Fruit fly (Drosophila melanogaster): ENCODE data around the gene Mst98Cb.

Mst98Cb gene

DNA sequence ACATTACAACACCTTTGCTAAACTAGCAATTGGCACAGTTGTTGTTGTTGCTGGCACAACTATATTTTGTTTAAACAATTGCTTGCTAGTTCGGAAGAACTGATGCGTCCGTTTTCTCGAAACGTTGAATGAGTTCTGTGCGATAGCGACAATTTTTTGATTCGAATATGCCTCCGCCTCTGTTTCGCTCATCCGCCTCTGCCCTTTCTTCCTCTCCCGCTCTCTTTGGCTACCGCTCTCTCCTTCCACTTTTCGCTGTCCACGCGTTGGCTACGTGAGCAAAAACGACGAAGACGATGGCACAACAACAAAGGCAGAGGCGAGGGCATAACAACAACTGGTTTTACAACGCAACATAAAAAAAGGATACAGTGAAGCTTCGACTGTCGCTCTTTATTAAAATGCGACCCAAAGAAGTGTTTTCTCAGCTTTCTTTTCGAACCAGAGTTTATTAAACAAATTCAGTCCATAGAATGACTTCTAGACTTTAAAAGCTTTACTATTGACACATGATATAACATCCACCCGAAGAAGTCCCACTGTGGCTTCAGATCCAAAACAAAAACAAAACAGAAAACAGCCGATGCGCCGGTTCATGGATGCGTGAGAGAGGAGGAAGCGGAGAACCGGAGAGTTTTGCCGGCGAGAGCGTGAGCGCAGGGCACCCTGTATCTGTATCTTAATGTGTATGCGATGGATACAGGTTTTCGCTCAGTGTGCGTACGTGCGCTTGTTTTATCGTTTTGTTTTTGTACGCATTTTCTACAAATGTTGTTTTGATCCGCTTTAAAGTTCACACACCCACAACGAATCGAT is 33.8 kb downstream of the Mst98Cb start:
- TF ChIP-seq CG8478 (optimal IDR thresholded peaks at IDR 0.05), result no peak

- TF ChIP-seq CTCF (optimal IDR thresholded peaks at IDR 0.05) (no peak), CG8478 (optimal IDR thresholded peaks at IDR 0.05) (no peak)
Measured at dm6 chr3R:28327132-28327531, 34.5 kb downstream of the Mst98Cb start.

dm6 chr3R:28327709-28328467 is 35.3 kb downstream of the Mst98Cb start:
- TF ChIP-seq CG8478 (optimal IDR thresholded peaks at IDR 0.05) (no peak), CTCF (optimal IDR thresholded peaks at IDR 0.05) (no peak)

dm6 chr3R:28328780-28329546 is 36.4 kb downstream of the Mst98Cb start:
- no peak for TF ChIP-seq CG8478 (optimal IDR thresholded peaks at IDR 0.05)
- no peak for TF ChIP-seq CTCF (optimal IDR thresholded peaks at IDR 0.05)

dm6 chr3R:28330266-28331125 is 37.9 kb downstream of the Mst98Cb start:
- no peak for TF ChIP-seq CG8478 (optimal IDR thresholded peaks at IDR 0.05)

DNA sequence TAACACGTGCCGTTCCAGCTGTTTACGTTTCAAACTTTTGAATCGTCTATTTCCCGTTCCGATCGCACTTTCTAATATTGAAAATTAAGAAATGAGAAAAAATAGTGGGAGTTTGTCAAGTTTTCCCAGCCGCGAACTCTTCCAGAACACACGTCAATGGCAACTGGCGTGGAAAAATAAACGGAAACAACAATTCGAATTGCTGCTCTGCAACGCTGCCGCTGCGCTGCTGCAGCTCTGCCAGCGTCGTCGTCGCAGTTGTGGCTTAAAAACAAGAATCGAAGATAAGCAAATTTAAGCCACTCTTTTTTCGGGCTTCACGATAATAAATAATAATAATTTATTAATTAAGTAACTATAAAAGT is 38.5 kb downstream of the Mst98Cb start:
- TF ChIP-seq CG8478 (optimal IDR thresholded peaks at IDR 0.05) (no peak), CTCF (optimal IDR thresholded peaks at IDR 0.05) (no peak)

dm6 chr3R:28332137-28332671 is 39.6 kb downstream of the Mst98Cb start:
- TF ChIP-seq CTCF (optimal IDR thresholded peaks at IDR 0.05), result no peak
- TF ChIP-seq CG8478 (optimal IDR thresholded peaks at IDR 0.05), result no peak

- TF ChIP-seq CG8478 (optimal IDR thresholded peaks at IDR 0.05) (no peak), CTCF (optimal IDR thresholded peaks at IDR 0.05) (no peak)
Measured at dm6 chr3R:28332674-28333421, 40.2 kb downstream of the Mst98Cb start.

- no peak for TF ChIP-seq CG8478 (optimal IDR thresholded peaks at IDR 0.05)
- TF ChIP-seq CTCF (optimal IDR thresholded peaks at IDR 0.05), result peak; percentile 3 to 52
Measured at dm6 chr3R:28335462-28335998, 42.9 kb downstream of the Mst98Cb start.

- TF ChIP-seq CG8478 (optimal IDR thresholded peaks at IDR 0.05), result no peak
- TF ChIP-seq CTCF (optimal IDR thresholded peaks at IDR 0.05), result peak in 1 of 2 experiments; percentile 19
Measured at dm6 chr3R:28336046-28336771, 43.6 kb downstream of the Mst98Cb start, which contains the start of gene larp. Gene larp, minus strand, starts transcription at chr3R:28336440.

DNA sequence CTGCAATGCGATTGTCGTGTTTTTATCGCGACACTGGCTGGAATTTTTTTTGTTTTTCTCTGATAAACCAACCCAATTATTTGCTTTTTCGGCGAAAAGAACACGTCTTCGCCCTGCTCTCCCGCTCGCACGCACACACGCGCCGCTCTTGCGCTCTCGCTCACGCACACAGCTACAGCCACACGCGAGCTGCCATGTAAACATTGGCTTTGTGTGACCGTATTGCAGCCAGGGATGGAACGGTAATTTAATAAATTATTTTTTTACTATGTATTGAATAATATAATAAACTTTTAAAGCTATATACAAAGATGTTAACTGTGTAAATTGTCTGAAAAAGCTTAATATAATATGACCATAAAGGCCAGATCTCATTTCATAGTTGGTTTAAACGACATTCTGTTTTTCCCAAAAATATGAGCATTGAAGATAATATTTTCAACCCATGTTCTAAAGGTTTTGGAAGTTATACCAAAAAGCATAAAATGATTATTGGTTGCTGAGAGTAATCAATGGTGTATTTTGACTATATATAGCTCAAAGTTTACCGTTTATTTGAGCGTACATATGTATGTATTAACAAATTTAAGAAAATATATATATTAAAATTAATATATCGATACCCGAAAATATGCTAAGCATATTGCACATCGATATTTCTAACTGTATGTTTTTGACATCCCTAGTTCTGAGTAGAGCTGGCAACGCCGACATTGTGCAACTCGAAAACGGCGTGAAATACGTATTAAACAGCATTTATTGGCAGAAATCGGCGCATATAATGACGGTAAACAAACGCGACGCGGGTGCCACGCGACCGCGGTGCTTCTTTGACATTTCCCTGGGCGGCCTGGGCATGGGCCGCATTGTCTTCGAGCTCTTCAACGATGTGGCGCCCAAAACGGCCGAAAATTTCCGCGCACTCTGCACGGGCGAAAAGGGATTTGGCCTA is 47.3 kb downstream of the Mst98Cb start, which contains the start of the genes Gfat2 and Moca-cyp:
Gene Gfat2 (minus strand): TSS at position 112 of the 952 bp plus-strand sequence.
Gene Moca-cyp (plus strand): TSS at position 681 of the 952 bp plus-strand sequence.
- TF ChIP-seq CG8478 (optimal IDR thresholded peaks at IDR 0.05) (no peak), CTCF (optimal IDR thresholded peaks at IDR 0.05) (peak in 1 of 2 experiments; percentile 29)
